Worm (Caenorhabditis elegans) whole organism, young adult: ENCODE measurements around the gene lido-16.

Experiments
- F23B12.7 ChIP-seq: sonication (generic microtip); optimal IDR thresholded peaks from 2 replicates; lab custom pipeline; 2017; ENCODE audit warnings: missing genetic modification characterization, mild to moderate bottlenecking, missing compliant biosample characterization, antibody characterized with exemption, moderate library complexity; ENCODE audit not compliant: insufficient read depth
- F39B2.1 ChIP-seq: fragments of 200-800 bp; sonication (Bioruptor generic); IDR thresholded peaks from 2 replicates; pipeline ENCODE4 v1.3.6; 2022; ENCODE audit warnings: missing genetic modification reagents, missing genetic modification characterization, missing compliant biosample characterization
- ceh-58 ChIP-seq: fragments of 200-800 bp; sonication (Bioruptor generic); IDR thresholded peaks from 2 replicates; pipeline ENCODE4 v1.3.6; 2022; ENCODE audit warnings: missing genetic modification characterization, missing compliant biosample characterization
- lsy-27 ChIP-seq: sonication (generic microtip); optimal IDR thresholded peaks from 2 replicates; lab custom pipeline; 2017; ENCODE audit warnings: missing genetic modification characterization, mild to moderate bottlenecking, missing compliant biosample characterization, antibody characterized with exemption, missing genotype, borderline replicate concordance; ENCODE audit not compliant: insufficient read depth

ce11 chrII:6454671-6455070, 30.1 kb downstream of the lido-16 start, which contains the start of gene aptf-1:
- TF ChIP-seq F23B12.7 (tag; lab: Kevin White, UChicago) (no peak), ceh-58 (GFP tag; lab: Robert Waterston, UW) (no peak), lsy-27 (tag; lab: Kevin White, UChicago) (no peak), F39B2.1 (GFP tag; lab: Robert Waterston, UW) (no peak)
